Worm (Caenorhabditis elegans) whole organism, midembryonic: ENCODE data around the gene Y81B9A.2.
A peak's percentile ranks its signal among the peaks of the same experiment; 100 is the strongest.
"Not testable (repeated sequence)": the region's sequence is repeated elsewhere in the genome, so short reads cannot be mapped to it uniquely, and the experiment has no call there.

ENCODE experiments used
- T22C8.4 ChIP-seq: fragments of 200-800 bp; sonication (Bioruptor generic); IDR thresholded peaks from 2 replicates; pipeline ENCODE4 v1.3.6; 2022; ENCODE audit warnings: missing genetic modification characterization, missing compliant biosample characterization
- cog-1 ChIP-seq: sonication (generic microtip); optimal IDR thresholded peaks from 2 replicates; lab custom pipeline; 2016; ENCODE audit warnings: missing genetic modification characterization, missing compliant biosample characterization
- flt-1 ChIP-seq: fragments of 200-800 bp; sonication (Bioruptor generic); IDR thresholded peaks from 2 replicates; pipeline ENCODE4 v1.3.6; 2022; ENCODE audit warnings: missing genetic modification characterization, missing compliant biosample characterization
- klf-2 ChIP-seq: fragments of 200-800 bp; sonication (Bioruptor generic); conservative IDR thresholded peaks from 2 replicates; pipeline ENCODE4 v1.3.6; 2022; ENCODE audit warnings: missing genetic modification reagents, missing genetic modification characterization, missing compliant biosample characterization
- med-1 ChIP-seq: sonication (generic microtip); optimal IDR thresholded peaks from 2 replicates; lab custom pipeline; 2017; ENCODE audit warnings: missing genetic modification characterization, mild to moderate bottlenecking, missing compliant biosample characterization, antibody characterized with exemption, missing genetic modification reagents; ENCODE audit not compliant: insufficient read depth
- ref-1 ChIP-seq: fragments of 200-800 bp; sonication (Bioruptor generic); conservative IDR thresholded peaks from 2 replicates; pipeline ENCODE4 v1.3.6; 2022; ENCODE audit warnings: missing genetic modification reagents, missing genetic modification characterization, missing compliant biosample characterization
- tab-1 ChIP-seq: fragments of 200-800 bp; sonication (Bioruptor generic); IDR thresholded peaks from 2 replicates; pipeline ENCODE4 v1.3.6; 2022; ENCODE audit warnings: missing genetic modification characterization, missing compliant biosample characterization
- ztf-23 ChIP-seq: fragments of 200-800 bp; sonication (Bioruptor generic); IDR thresholded peaks from 2 replicates; pipeline ENCODE4 v1.3.6; 2022; ENCODE audit warnings: missing genetic modification reagents, missing genetic modification characterization, missing compliant biosample characterization
- ztf-29 ChIP-seq: fragments of 200-800 bp; sonication (Bioruptor generic); IDR thresholded peaks from 2 replicates; pipeline ENCODE4 v1.3.6; 2022; ENCODE audit warnings: missing genetic modification reagents, missing genetic modification characterization, missing compliant biosample characterization

Gene Y81B9A.2

ce11 chrX:9191795-9192494, 8.0 kb downstream of the Y81B9A.2 start, which contains the start of gene Y81B9A.1:
TSS of gene Y81B9A.1 (plus strand) at chrX:9192444.
- TF ChIP-seq ztf-23 (GFP tag; lab: Robert Waterston, UW) = no peak
- TF ChIP-seq ref-1 (GFP tag; lab: Robert Waterston, UW) = no peak
- 0 out of 2 replicates have a peak, but pooled peaks have one; percentile 6 for TF ChIP-seq flt-1 (GFP tag; lab: Robert Waterston, UW)
- TF ChIP-seq med-1 (GFP tag; lab: Kevin White, UChicago) = no peak
- TF ChIP-seq klf-2 (GFP tag; lab: Robert Waterston, UW) = no peak

DNA sequence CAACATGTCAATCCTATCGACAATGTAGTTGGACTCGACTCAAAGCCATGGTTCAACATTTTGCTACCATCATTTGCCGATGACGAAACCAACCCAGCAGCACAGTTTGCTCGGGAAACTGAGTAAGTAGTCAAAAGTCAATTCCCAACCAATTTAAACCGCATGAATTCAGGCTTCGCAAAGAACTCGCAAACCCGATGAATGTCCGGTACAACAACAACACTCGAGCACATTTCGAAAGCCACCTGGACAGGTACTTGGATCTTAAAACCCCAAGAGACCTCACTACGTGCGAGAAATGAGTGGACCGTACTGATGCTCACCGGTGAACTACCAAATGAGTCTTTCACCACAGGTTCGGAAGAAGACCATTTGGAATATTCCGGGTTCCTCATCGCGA, 10.1 kb downstream of the Y81B9A.2 start:
- TF ChIP-seq tab-1 (GFP tag; lab: Robert Waterston, UW) = no peak
- no peak for TF ChIP-seq cog-1 (tag; lab: Kevin White, UChicago)
- no peak for TF ChIP-seq med-1 (GFP tag; lab: Kevin White, UChicago)
- TF ChIP-seq ztf-23 (GFP tag; lab: Robert Waterston, UW) = no peak
- TF ChIP-seq ref-1 (GFP tag; lab: Robert Waterston, UW) = no peak
- no peak for TF ChIP-seq flt-1 (GFP tag; lab: Robert Waterston, UW)
- TF ChIP-seq klf-2 (GFP tag; lab: Robert Waterston, UW) = no peak
- no peak for TF ChIP-seq T22C8.4 (GFP tag; lab: Robert Waterston, UW)
- TF ChIP-seq ztf-29 (GFP tag; lab: Robert Waterston, UW) = no peak

ce11 chrX:9195375-9196098, 11.6 kb downstream of the Y81B9A.2 start:
- no peak for TF ChIP-seq cog-1 (tag; lab: Kevin White, UChicago)
- no peak for TF ChIP-seq ztf-23 (GFP tag; lab: Robert Waterston, UW)
- no peak for TF ChIP-seq ref-1 (GFP tag; lab: Robert Waterston, UW)
- no peak for TF ChIP-seq klf-2 (GFP tag; lab: Robert Waterston, UW)
- no peak for TF ChIP-seq med-1 (GFP tag; lab: Kevin White, UChicago)
- no peak for TF ChIP-seq T22C8.4 (GFP tag; lab: Robert Waterston, UW)
- TF ChIP-seq ztf-29 (GFP tag; lab: Robert Waterston, UW) = no peak
- no peak for TF ChIP-seq tab-1 (GFP tag; lab: Robert Waterston, UW)

DNA sequence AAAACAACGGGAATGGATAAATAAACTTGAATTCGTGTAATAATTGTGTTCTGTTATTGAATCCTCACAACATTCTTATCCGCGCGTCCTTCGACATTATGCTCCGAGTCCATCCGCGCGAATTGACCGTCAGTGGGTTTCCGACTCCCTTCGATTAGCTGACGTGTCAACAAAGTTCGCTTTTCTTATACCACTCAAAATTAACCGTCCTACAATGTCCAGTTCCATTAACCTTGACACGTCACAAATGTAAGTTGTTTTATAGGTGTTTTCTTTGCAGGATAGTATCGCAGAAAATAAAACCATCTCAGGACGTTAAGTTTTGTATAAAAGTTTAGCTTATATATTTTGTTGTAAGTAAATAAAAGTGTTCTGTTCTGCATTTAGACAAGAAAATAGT, 19.5 kb downstream of the Y81B9A.2 start, which contains the start of gene crb-3:
crb-3 (plus strand) TSS at position 301 of the 400 bp plus-strand sequence.
- TF ChIP-seq klf-2 (GFP tag; lab: Robert Waterston, UW); cog-1 (tag; lab: Kevin White, UChicago); med-1 (GFP tag; lab: Kevin White, UChicago): not testable (repeated sequence)

ce11 chrX:9204986-9205385, 21.1 kb downstream of the Y81B9A.2 start:
- no peak for TF ChIP-seq ztf-23 (GFP tag; lab: Robert Waterston, UW)
- no peak for TF ChIP-seq flt-1 (GFP tag; lab: Robert Waterston, UW)

DNA sequence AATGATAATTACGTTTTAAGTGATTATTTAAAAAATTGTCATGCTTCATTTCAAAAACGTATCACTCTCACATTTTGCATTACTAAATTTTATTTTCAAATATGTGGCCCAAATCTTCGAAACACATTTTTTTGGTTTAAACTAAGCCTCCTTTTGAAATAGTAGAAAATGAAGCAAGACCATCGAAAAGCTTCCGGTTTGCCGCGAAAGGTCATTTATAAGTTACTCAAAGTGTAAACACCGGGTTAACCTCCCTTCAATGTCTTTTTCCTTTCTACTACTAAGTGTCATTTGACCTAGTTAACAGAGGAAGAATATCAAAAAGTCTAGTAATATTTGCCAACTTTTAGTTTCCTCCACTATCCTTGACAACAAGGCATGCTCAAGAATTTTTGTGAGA, 22.8 kb downstream of the Y81B9A.2 start:
- no peak for TF ChIP-seq ztf-23 (GFP tag; lab: Robert Waterston, UW)
- TF ChIP-seq cog-1 (tag; lab: Kevin White, UChicago) = no peak
- no peak for TF ChIP-seq ztf-29 (GFP tag; lab: Robert Waterston, UW)
- TF ChIP-seq ref-1 (GFP tag; lab: Robert Waterston, UW) = no peak
- TF ChIP-seq tab-1 (GFP tag; lab: Robert Waterston, UW) = no peak
- TF ChIP-seq klf-2 (GFP tag; lab: Robert Waterston, UW) = no peak
- no peak for TF ChIP-seq flt-1 (GFP tag; lab: Robert Waterston, UW)
- no peak for TF ChIP-seq med-1 (GFP tag; lab: Kevin White, UChicago)

ce11 chrX:9208492-9208891, 24.6 kb downstream of the Y81B9A.2 start:
- TF ChIP-seq tab-1 (GFP tag; lab: Robert Waterston, UW) (no peak), ztf-29 (GFP tag; lab: Robert Waterston, UW) (no peak), ztf-23 (GFP tag; lab: Robert Waterston, UW) (no peak), flt-1 (GFP tag; lab: Robert Waterston, UW) (no peak), cog-1 (tag; lab: Kevin White, UChicago) (no peak), klf-2 (GFP tag; lab: Robert Waterston, UW) (no peak), T22C8.4 (GFP tag; lab: Robert Waterston, UW) (no peak), ref-1 (GFP tag; lab: Robert Waterston, UW) (no peak), med-1 (GFP tag; lab: Kevin White, UChicago) (no peak)

- TF ChIP-seq cog-1 (tag; lab: Kevin White, UChicago) (no peak), med-1 (GFP tag; lab: Kevin White, UChicago) (no peak), ref-1 (GFP tag; lab: Robert Waterston, UW) (no peak), ztf-23 (GFP tag; lab: Robert Waterston, UW) (no peak), tab-1 (GFP tag; lab: Robert Waterston, UW) (no peak), klf-2 (GFP tag; lab: Robert Waterston, UW) (no peak), flt-1 (GFP tag; lab: Robert Waterston, UW) (no peak), ztf-29 (GFP tag; lab: Robert Waterston, UW) (no peak)
These were observed 25.0 kb downstream of the Y81B9A.2 start for ce11 chrX:9208933-9209332.

ce11 chrX:9210086-9210485, 26.1 kb downstream of the Y81B9A.2 start:
- TF ChIP-seq flt-1 (GFP tag; lab: Robert Waterston, UW) (no peak), ztf-23 (GFP tag; lab: Robert Waterston, UW) (no peak), ztf-29 (GFP tag; lab: Robert Waterston, UW) (no peak), tab-1 (GFP tag; lab: Robert Waterston, UW) (no peak), klf-2 (GFP tag; lab: Robert Waterston, UW) (no peak), med-1 (GFP tag; lab: Kevin White, UChicago) (no peak), cog-1 (tag; lab: Kevin White, UChicago) (no peak), T22C8.4 (GFP tag; lab: Robert Waterston, UW) (no peak), ref-1 (GFP tag; lab: Robert Waterston, UW) (no peak)
